Fruit fly (Drosophila melanogaster) S2 (cell line): ENCODE results near the gene halo.

Experiments
- CG8478 ChIP-seq: fragments of >200 bp; optimal IDR thresholded peaks from 2 replicates; lab custom pipeline; 2018
- CTCF ChIP-seq, 2 experiments: fragments of >200 bp; optimal IDR thresholded peaks; 2 replicates each; lab custom pipeline; 2018

dm6 chr2L:1493770-1494169 lies 24.2 kb downstream of the halo start, which contains the start of gene CG33128:
- TF ChIP-seq CTCF (optimal IDR thresholded peaks at IDR 0.05; lab: Kevin White, UChicago) (no peak), CG8478 (lab: Kevin White, UChicago) (no peak)
